Worm (Caenorhabditis elegans) whole organism, mixed stage, embryonic: ENCODE measurements around the gene mtq-2.

Source experiments
- M03D4.4 ChIP-seq: sonication (generic microtip); optimal IDR thresholded peaks from 2 replicates; lab custom pipeline; 2017; ENCODE audit warnings: mild to moderate bottlenecking, missing genetic modification characterization, missing compliant biosample characterization
- bed-3 ChIP-seq: fragments of 200-800 bp; sonication (Bioruptor generic); optimal IDR thresholded peaks from 3 replicates; lab custom pipeline; 2018; ENCODE audit warnings: mild to moderate bottlenecking, missing genetic modification characterization, moderate library complexity, missing compliant biosample characterization
- blmp-1 ChIP-seq: fragments of 150-350 bp; optimal IDR thresholded peaks from 2 replicates; lab custom pipeline; 2014; ENCODE audit warnings: missing biosample characterization, missing genetic modification characterization
- ceh-39 ChIP-seq: fragments of 150-350 bp; optimal IDR thresholded peaks from 2 replicates; lab custom pipeline; 2014; ENCODE audit warnings: missing biosample characterization, missing genetic modification characterization
- ceh-43 ChIP-seq: fragments of 200-800 bp; sonication (Bioruptor generic); optimal IDR thresholded peaks from 2 replicates; lab custom pipeline; 2018; ENCODE audit warnings: mild to moderate bottlenecking, missing genetic modification characterization, moderate library complexity, missing compliant biosample characterization
- ceh-83 ChIP-seq: fragments of 200-800 bp; sonication (Bioruptor generic); optimal IDR thresholded peaks from 2 replicates; lab custom pipeline; 2018; ENCODE audit warnings: mild to moderate bottlenecking, missing genetic modification characterization, missing compliant biosample characterization
- ces-1 ChIP-seq: fragments of 150-350 bp; optimal IDR thresholded peaks from 2 replicates; lab custom pipeline; 2014; ENCODE audit warnings: missing biosample characterization, missing genetic modification reagents, missing genetic modification characterization
- cnd-1 ChIP-seq: fragments of 200-800 bp; sonication (Bioruptor generic); optimal IDR thresholded peaks from 2 replicates; lab custom pipeline; 2018; ENCODE audit warnings: mild to moderate bottlenecking, missing genetic modification characterization, missing compliant biosample characterization
- drap-1 ChIP-seq: fragments of 200-800 bp; sonication (Bioruptor generic); optimal IDR thresholded peaks from 3 replicates; lab custom pipeline; 2018; ENCODE audit warnings: mild to moderate bottlenecking, missing genetic modification characterization, missing compliant biosample characterization
- elt-1 ChIP-seq: sonication (generic microtip); optimal IDR thresholded peaks from 2 replicates; lab custom pipeline; 2017; ENCODE audit warnings: missing genetic modification characterization, mild to moderate bottlenecking, missing compliant biosample characterization, antibody characterized with exemption, moderate library complexity, borderline replicate concordance; ENCODE audit not compliant: insufficient read depth
- elt-3 ChIP-seq: fragments of 150-350 bp; optimal IDR thresholded peaks from 2 replicates; lab custom pipeline; 2014; ENCODE audit warnings: missing biosample characterization, missing genetic modification characterization
- flh-1 ChIP-seq: fragments of 200-800 bp; sonication (Bioruptor generic); optimal IDR thresholded peaks from 2 replicates; lab custom pipeline; 2018; ENCODE audit warnings: mild to moderate bottlenecking, missing genetic modification characterization, moderate library complexity, missing compliant biosample characterization
- ham-2 ChIP-seq: fragments of 200-800 bp; sonication (Bioruptor generic); optimal IDR thresholded peaks from 2 replicates; lab custom pipeline; 2018; ENCODE audit warnings: mild to moderate bottlenecking, missing genetic modification characterization, missing compliant biosample characterization
- hlh-1 ChIP-seq: fragments of 150-350 bp; optimal IDR thresholded peaks from 2 replicates; lab custom pipeline; 2014; ENCODE audit warnings: missing biosample characterization, missing genetic modification reagents, missing genetic modification characterization
- lin-13 ChIP-seq: fragments of 150-350 bp; optimal IDR thresholded peaks from 2 replicates; lab custom pipeline; 2014; ENCODE audit warnings: missing biosample characterization, missing genetic modification characterization
- lin-32 ChIP-seq: fragments of 200-800 bp; sonication (Bioruptor generic); optimal IDR thresholded peaks from 2 replicates; lab custom pipeline; 2018; ENCODE audit warnings: mild to moderate bottlenecking, missing genetic modification characterization, missing compliant biosample characterization
- lsy-2 ChIP-seq: fragments of 150-350 bp; optimal IDR thresholded peaks from 2 replicates; lab custom pipeline; 2014; ENCODE audit warnings: missing biosample characterization, missing genetic modification characterization
- mab-5 ChIP-seq: fragments of 150-350 bp; optimal IDR thresholded peaks from 2 replicates; lab custom pipeline; 2014; ENCODE audit warnings: missing biosample characterization, missing genetic modification characterization
- mep-1 ChIP-seq: fragments of 150-350 bp; optimal IDR thresholded peaks from 2 replicates; lab custom pipeline; 2017; ENCODE audit warnings: missing biosample characterization, missing genetic modification reagents, missing genetic modification characterization, inconsistent platforms
- mls-2 ChIP-seq: sonication (generic microtip); optimal IDR thresholded peaks from 2 replicates; lab custom pipeline; 2016; ENCODE audit warnings: mild to moderate bottlenecking, missing genetic modification characterization, moderate library complexity, missing compliant biosample characterization
- nhr-12 ChIP-seq: fragments of 150-350 bp; optimal IDR thresholded peaks from 2 replicates; lab custom pipeline; 2014; ENCODE audit warnings: missing biosample characterization, missing genetic modification characterization
- nhr-2 ChIP-seq: fragments of 150-350 bp; optimal IDR thresholded peaks from 2 replicates; lab custom pipeline; 2014; ENCODE audit warnings: missing biosample characterization, missing genetic modification characterization
- nhr-237 ChIP-seq: fragments of 150-350 bp; optimal IDR thresholded peaks from 2 replicates; lab custom pipeline; 2014; ENCODE audit warnings: missing biosample characterization, missing genetic modification characterization
- nhr-28 ChIP-seq: fragments of 150-350 bp; optimal IDR thresholded peaks from 2 replicates; lab custom pipeline; 2014; ENCODE audit warnings: missing biosample characterization, missing genetic modification characterization
- nhr-76 ChIP-seq: sonication (generic microtip); optimal IDR thresholded peaks from 2 replicates; lab custom pipeline; 2017; ENCODE audit warnings: missing biosample characterization, missing genetic modification characterization
- pha-4 ChIP-seq: fragments of 150-350 bp; optimal IDR thresholded peaks from 2 replicates; lab custom pipeline; 2018; ENCODE audit warnings: missing biosample characterization, missing genetic modification reagents, missing genetic modification characterization
- sem-2 ChIP-seq: fragments of 200-800 bp; sonication (Bioruptor generic); optimal IDR thresholded peaks from 2 replicates; lab custom pipeline; 2018; ENCODE audit warnings: mild to moderate bottlenecking, missing genetic modification characterization, missing compliant biosample characterization
- snpc-4 ChIP-seq: fragments of 150-350 bp; optimal IDR thresholded peaks from 2 replicates; lab custom pipeline; 2014; ENCODE audit warnings: missing biosample characterization, missing genetic modification characterization
- sptf-1 ChIP-seq: sonication (generic microtip); optimal IDR thresholded peaks from 2 replicates; lab custom pipeline; 2017; ENCODE audit warnings: mild to moderate bottlenecking, missing genetic modification characterization, moderate library complexity, missing compliant biosample characterization
- tbx-8 ChIP-seq: fragments of 200-800 bp; sonication (Bioruptor generic); optimal IDR thresholded peaks from 2 replicates; lab custom pipeline; 2018; ENCODE audit warnings: mild to moderate bottlenecking, missing genetic modification characterization, moderate library complexity, missing compliant biosample characterization
- unc-120 ChIP-seq: sonication (generic microtip); optimal IDR thresholded peaks from 2 replicates; lab custom pipeline; 2017; ENCODE audit warnings: missing genetic modification characterization, missing compliant biosample characterization; ENCODE audit not compliant: poor library complexity, severe bottlenecking
- unc-39 ChIP-seq: fragments of 150-350 bp; optimal IDR thresholded peaks from 2 replicates; lab custom pipeline; 2014; ENCODE audit warnings: missing biosample characterization, missing genetic modification characterization
- unc-62 ChIP-seq: fragments of 150-350 bp; optimal IDR thresholded peaks from 2 replicates; lab custom pipeline; 2014; ENCODE audit warnings: missing biosample characterization, missing genetic modification reagents, missing genetic modification characterization
- zip-8 ChIP-seq: fragments of 150-350 bp; optimal IDR thresholded peaks from 2 replicates; lab custom pipeline; 2014; ENCODE audit warnings: missing biosample characterization, missing genetic modification characterization
- ztf-11 ChIP-seq: fragments of 150-350 bp; optimal IDR thresholded peaks from 2 replicates; lab custom pipeline; 2014; ENCODE audit warnings: missing biosample characterization, missing genetic modification characterization

mtq-2 gene

ce11 chrII:2221196-2221896 lies 32.1 kb upstream of the mtq-2 start:
- no peak for TF ChIP-seq nhr-2 (tag; lab: Kevin White, UChicago)
- TF ChIP-seq M03D4.4, result no peak
- no peak for TF ChIP-seq lsy-2 (tag; lab: Kevin White, UChicago)
- no peak for TF ChIP-seq lin-32

- no peak for TF ChIP-seq bed-3
- no peak for TF ChIP-seq cnd-1 (tag; lab: Kevin White, UChicago)
- peak; percentile 56 for TF ChIP-seq lin-13 (tag; lab: Kevin White, UChicago)
- no peak for TF ChIP-seq flh-1 (GFP tag; lab: Kevin White, UChicago)
- peak; percentile 4 for TF ChIP-seq pha-4 (tag; lab: Kevin White, UChicago)
- TF ChIP-seq ces-1 (GFP tag; lab: Kevin White, UChicago), result peak; percentile 25
- no peak for TF ChIP-seq mls-2 (tag; lab: Kevin White, UChicago)
- TF ChIP-seq ztf-11, result no peak
- no peak for TF ChIP-seq nhr-28 (tag; lab: Kevin White, UChicago)
- TF ChIP-seq lsy-2 (tag; lab: Kevin White, UChicago), result peak; percentile 53
- TF ChIP-seq nhr-76, result no peak
- no peak for TF ChIP-seq unc-62 (GFP tag; lab: Kevin White, UChicago)
- TF ChIP-seq nhr-237, result no peak
- no peak for TF ChIP-seq mab-5 (tag; lab: Kevin White, UChicago)
- TF ChIP-seq blmp-1 (tag; lab: Kevin White, UChicago), result no peak
- no peak for TF ChIP-seq elt-1 (tag; lab: Kevin White, UChicago)
- no peak for TF ChIP-seq zip-8 (tag; lab: Kevin White, UChicago)
- TF ChIP-seq mep-1 (tag; lab: Kevin White, UChicago), result peak; percentile 26
- TF ChIP-seq nhr-2 (tag; lab: Kevin White, UChicago), result no peak
- no peak for TF ChIP-seq snpc-4 (tag; lab: Kevin White, UChicago)
- TF ChIP-seq hlh-1 (tag; lab: Kevin White, UChicago), result no peak
- TF ChIP-seq sem-2 (GFP tag; lab: Kevin White, UChicago), result no peak
- TF ChIP-seq sptf-1 (tag; lab: Kevin White, UChicago), result peak; percentile 62
- TF ChIP-seq tbx-8 (GFP tag; lab: Kevin White, UChicago), result no peak
- TF ChIP-seq unc-39 (tag; lab: Kevin White, UChicago), result no peak
- no peak for TF ChIP-seq drap-1 (GFP tag; lab: Kevin White, UChicago)
- TF ChIP-seq lin-32, result no peak
- TF ChIP-seq ceh-43 (GFP tag; lab: Kevin White, UChicago), result no peak
- peak; percentile 49 for TF ChIP-seq ham-2 (GFP tag; lab: Kevin White, UChicago)
- no peak for TF ChIP-seq elt-3 (tag; lab: Kevin White, UChicago)
- TF ChIP-seq ceh-39 (tag; lab: Kevin White, UChicago), result no peak
- no peak for TF ChIP-seq nhr-12
- TF ChIP-seq unc-120 (tag; lab: Kevin White, UChicago), result peak; percentile 73
- no peak for TF ChIP-seq ceh-83 (GFP tag; lab: Kevin White, UChicago)
- no peak for TF ChIP-seq M03D4.4
Measured at ce11 chrII:2219880-2220279, 30.6 kb upstream of the mtq-2 start, which contains the start of gene Y59C2A.3. Gene Y59C2A.3, minus strand, starts transcription at chrII:2219921.

ce11 chrII:2216940-2217664 lies 27.8 kb upstream of the mtq-2 start:
- TF ChIP-seq ham-2 (GFP tag; lab: Kevin White, UChicago), result no peak
- TF ChIP-seq sem-2 (GFP tag; lab: Kevin White, UChicago), result no peak
- no peak for TF ChIP-seq nhr-237
- no peak for TF ChIP-seq nhr-76
- TF ChIP-seq nhr-12, result no peak
- TF ChIP-seq unc-120 (tag; lab: Kevin White, UChicago), result no peak
- TF ChIP-seq ceh-43 (GFP tag; lab: Kevin White, UChicago), result no peak
- no peak for TF ChIP-seq ceh-83 (GFP tag; lab: Kevin White, UChicago)
- TF ChIP-seq drap-1 (GFP tag; lab: Kevin White, UChicago), result no peak
- no peak for TF ChIP-seq unc-62 (GFP tag; lab: Kevin White, UChicago)
- no peak for TF ChIP-seq sptf-1 (tag; lab: Kevin White, UChicago)
- no peak for TF ChIP-seq nhr-28 (tag; lab: Kevin White, UChicago)
- TF ChIP-seq lsy-2 (tag; lab: Kevin White, UChicago), result no peak
- TF ChIP-seq blmp-1 (tag; lab: Kevin White, UChicago), result no peak
- no peak for TF ChIP-seq ceh-39 (tag; lab: Kevin White, UChicago)
- TF ChIP-seq elt-3 (tag; lab: Kevin White, UChicago), result no peak
- TF ChIP-seq, all 35 proteins: peak for 0
